Worm (Caenorhabditis elegans) whole organism, L4 larva: ENCODE results near the gene Y66D12A.21.

Experiments used
- F10B5.3 ChIP-seq: sonication (generic microtip); optimal IDR thresholded peaks from 2 replicates; lab custom pipeline; 2016; ENCODE audit warnings: mild to moderate bottlenecking, missing genetic modification characterization, missing compliant biosample characterization
- F37D6.2 ChIP-seq: sonication (generic microtip); optimal IDR thresholded peaks from 2 replicates; lab custom pipeline; 2016; ENCODE audit warnings: mild to moderate bottlenecking, missing genetic modification characterization, missing compliant biosample characterization
- F44E2.7 ChIP-seq: fragments of 200-800 bp; sonication (Bioruptor generic); IDR thresholded peaks from 2 replicates; pipeline ENCODE4 v2.1.2; 2022; ENCODE audit warnings: missing genetic modification characterization, missing compliant biosample characterization
- Y105C5A.15 ChIP-seq: fragments of 200-800 bp; sonication (Bioruptor generic); IDR thresholded peaks from 2 replicates; pipeline ENCODE4 v1.3.6; 2022; ENCODE audit warnings: missing genetic modification characterization, missing compliant biosample characterization
- Y5F2A.4 ChIP-seq: fragments of 200-800 bp; sonication (Bioruptor generic); optimal IDR thresholded peaks from 2 replicates; lab custom pipeline; 2018; ENCODE audit warnings: mild to moderate bottlenecking, missing genetic modification characterization, missing compliant biosample characterization
- ZK337.2 ChIP-seq: fragments of 200-800 bp; sonication (Bioruptor generic); IDR thresholded peaks from 2 replicates; pipeline ENCODE4 v1.3.6; 2022; ENCODE audit warnings: missing genetic modification reagents, missing genetic modification characterization, missing compliant biosample characterization
- ama-1 ChIP-seq: fragments of 150-350 bp; optimal IDR thresholded peaks from 2 replicates; lab custom pipeline; 2014; ENCODE audit warnings: inconsistent platforms, mixed read lengths
- ceh-20 ChIP-seq: fragments of 200-800 bp; sonication (Bioruptor generic); IDR thresholded peaks from 2 replicates; pipeline ENCODE4 v1.3.6; 2022; ENCODE audit warnings: missing genetic modification reagents, missing genetic modification characterization, missing compliant biosample characterization
- ceh-28 ChIP-seq: fragments of 150-350 bp; optimal IDR thresholded peaks from 2 replicates; lab custom pipeline; 2014; ENCODE audit warnings: missing biosample characterization, missing genetic modification reagents, missing genetic modification characterization
- ceh-32 ChIP-seq: sonication (generic microtip); optimal IDR thresholded peaks from 2 replicates; lab custom pipeline; 2016; ENCODE audit warnings: mild to moderate bottlenecking, missing genetic modification characterization, missing compliant biosample characterization; ENCODE audit not compliant: poor library complexity
- ceh-82 ChIP-seq: sonication (generic microtip); optimal IDR thresholded peaks from 2 replicates; lab custom pipeline; 2017; ENCODE audit warnings: missing biosample characterization, missing genetic modification characterization
- ctbp-1 ChIP-seq: fragments of 200-800 bp; sonication (Bioruptor generic); IDR thresholded peaks from 2 replicates; pipeline ENCODE4 v1.3.6; 2022; ENCODE audit warnings: missing genetic modification reagents, missing genetic modification characterization, missing compliant biosample characterization
- daf-12 ChIP-seq: fragments of 150-350 bp; optimal IDR thresholded peaks from 2 replicates; lab custom pipeline; 2014; ENCODE audit warnings: missing biosample characterization, missing genetic modification reagents, missing genetic modification characterization
- daf-16 ChIP-seq, 3 experiments: sonication (generic microtip); optimal IDR thresholded peaks; 2 replicates each; lab custom pipeline; 2016 to 2017; ENCODE audit warnings: missing genetic modification characterization in 3 of 3, missing genetic modification reagents in 3 of 3, mild to moderate bottlenecking in 2 of 3, missing compliant biosample characterization in 2 of 3, missing biosample characterization in 1 of 3, moderate library complexity in 1 of 3
- daf-8 ChIP-seq: fragments of 200-800 bp; sonication (Bioruptor generic); IDR thresholded peaks from 2 replicates; pipeline ENCODE4 v1.3.6; 2022; ENCODE audit warnings: missing genetic modification characterization, missing compliant biosample characterization
- fkh-10 ChIP-seq: fragments of 150-350 bp; optimal IDR thresholded peaks from 2 replicates; lab custom pipeline; 2014; ENCODE audit warnings: missing biosample characterization, missing genetic modification reagents, missing genetic modification characterization
- gei-8 ChIP-seq: fragments of 200-800 bp; sonication (Bioruptor generic); optimal IDR thresholded peaks from 2 replicates; lab custom pipeline; 2018; ENCODE audit warnings: mild to moderate bottlenecking, missing genetic modification characterization, missing compliant biosample characterization
- hlh-11 ChIP-seq: fragments of 200-800 bp; sonication (Bioruptor generic); optimal IDR thresholded peaks from 2 replicates; lab custom pipeline; 2018; ENCODE audit warnings: mild to moderate bottlenecking, missing genetic modification characterization, missing compliant biosample characterization
- hlh-30 ChIP-seq: sonication (generic microtip); optimal IDR thresholded peaks from 2 replicates; lab custom pipeline; 2017; ENCODE audit warnings: antibody characterized with exemption, mild to moderate bottlenecking, missing genetic modification characterization, missing compliant biosample characterization; ENCODE audit not compliant: insufficient read depth
- hmg-1.1 ChIP-seq: fragments of 200-800 bp; sonication (Bioruptor generic); IDR thresholded peaks from 2 replicates; pipeline ENCODE4 v1.3.6; 2022; ENCODE audit warnings: missing genetic modification reagents, missing genetic modification characterization, missing compliant biosample characterization
- lin-13 ChIP-seq: fragments of 150-350 bp; optimal IDR thresholded peaks from 2 replicates; lab custom pipeline; 2014; ENCODE audit warnings: missing biosample characterization, missing genetic modification reagents, missing genetic modification characterization
- lin-38 ChIP-seq: fragments of 200-800 bp; sonication (Bioruptor generic); IDR thresholded peaks from 2 replicates; pipeline ENCODE4 v1.3.6; 2022; ENCODE audit warnings: missing genetic modification reagents, missing genetic modification characterization, missing compliant biosample characterization
- lin-39 ChIP-seq: fragments of 150-350 bp; optimal IDR thresholded peaks from 2 replicates; lab custom pipeline; 2014; ENCODE audit warnings: missing biosample characterization, missing genetic modification reagents, missing genetic modification characterization
- lir-3 ChIP-seq: sonication (generic microtip); optimal IDR thresholded peaks from 2 replicates; lab custom pipeline; 2016; ENCODE audit warnings: mild to moderate bottlenecking, missing genetic modification characterization, missing compliant biosample characterization
- madf-5 ChIP-seq, 2 experiments: fragments of 200-800 bp; sonication (Bioruptor generic); IDR thresholded peaks; 2 replicates each; pipeline ENCODE4 v1.3.6; 2022; ENCODE audit warnings: missing compliant biosample characterization in 2 of 2, missing genetic modification characterization in 2 of 2
- mes-2 ChIP-seq: sonication (generic microtip); optimal IDR thresholded peaks from 2 replicates; lab custom pipeline; 2016; ENCODE audit warnings: missing genotype, mild to moderate bottlenecking, missing genetic modification characterization, missing compliant biosample characterization; ENCODE audit not compliant: poor library complexity, severe bottlenecking
- mxl-3 ChIP-seq: fragments of 200-800 bp; sonication (Bioruptor generic); optimal IDR thresholded peaks from 2 replicates; lab custom pipeline; 2018; ENCODE audit warnings: mild to moderate bottlenecking, missing genetic modification characterization, missing compliant biosample characterization
- nhr-10 ChIP-seq: fragments of 150-350 bp; optimal IDR thresholded peaks from 2 replicates; lab custom pipeline; 2014; ENCODE audit warnings: missing biosample characterization, missing genetic modification characterization
- nhr-11 ChIP-seq: fragments of 150-350 bp; optimal IDR thresholded peaks from 2 replicates; lab custom pipeline; 2014; ENCODE audit warnings: missing biosample characterization, missing genetic modification characterization
- nhr-25 ChIP-seq: sonication (generic microtip); optimal IDR thresholded peaks from 2 replicates; lab custom pipeline; 2017; ENCODE audit warnings: missing genetic modification characterization, mild to moderate bottlenecking, missing compliant biosample characterization, antibody characterized with exemption, moderate library complexity, borderline replicate concordance; ENCODE audit not compliant: insufficient read depth
- nhr-41 ChIP-seq: fragments of 200-800 bp; sonication (Bioruptor generic); IDR thresholded peaks from 2 replicates; pipeline ENCODE4 v1.3.6; 2022; ENCODE audit warnings: missing genetic modification reagents, missing genetic modification characterization, missing compliant biosample characterization
- nhr-42 ChIP-seq: fragments of 200-800 bp; sonication (Bioruptor generic); IDR thresholded peaks from 2 replicates; pipeline ENCODE4 v1.3.6; 2022; ENCODE audit warnings: missing genetic modification characterization, missing compliant biosample characterization
- nhr-6 ChIP-seq: fragments of 150-350 bp; optimal IDR thresholded peaks from 2 replicates; lab custom pipeline; 2014; ENCODE audit warnings: missing biosample characterization, missing genetic modification characterization
- nhr-76 ChIP-seq: fragments of 150-350 bp; optimal IDR thresholded peaks from 2 replicates; lab custom pipeline; 2014; ENCODE audit warnings: missing biosample characterization, missing genetic modification characterization
- nhr-77 ChIP-seq: fragments of 150-350 bp; optimal IDR thresholded peaks from 2 replicates; lab custom pipeline; 2014; ENCODE audit warnings: missing biosample characterization, missing genetic modification characterization
- pha-4 ChIP-seq, 2 experiments: fragments of 150-350 bp in 1 of 2; fragments of 200-800 bp in 1 of 2; sonication (Bioruptor generic) in 1 of 2; IDR thresholded peaks in 1 of 2; optimal IDR thresholded peaks in 1 of 2; 2 replicates each; pipeline versions ENCODE4 v1.3.6 to Lab custom; 2014 to 2022; ENCODE audit warnings: missing genetic modification characterization in 2 of 2, missing genetic modification reagents in 2 of 2, missing biosample characterization in 1 of 2, missing compliant biosample characterization in 1 of 2
- php-3 ChIP-seq: fragments of 200-800 bp; sonication (Bioruptor generic); IDR thresholded peaks from 2 replicates; pipeline ENCODE4 v1.3.6; 2022; ENCODE audit warnings: missing genetic modification reagents, missing genetic modification characterization, missing compliant biosample characterization
- pqm-1 ChIP-seq: sonication (generic microtip); optimal IDR thresholded peaks from 2 replicates; lab custom pipeline; 2017; ENCODE audit warnings: missing biosample characterization, missing genetic modification characterization
- sdz-12 ChIP-seq: fragments of 200-800 bp; sonication (Bioruptor generic); optimal IDR thresholded peaks from 2 replicates; lab custom pipeline; 2018; ENCODE audit warnings: mild to moderate bottlenecking, missing genetic modification characterization, missing compliant biosample characterization
- set-16 ChIP-seq: fragments of 200-800 bp; sonication (Bioruptor generic); IDR thresholded peaks from 2 replicates; pipeline ENCODE4 v1.3.6; 2022; ENCODE audit warnings: missing genetic modification reagents, missing genetic modification characterization, missing compliant biosample characterization
- skn-1 ChIP-seq: fragments of 150-350 bp; optimal IDR thresholded peaks from 2 replicates; lab custom pipeline; 2014; ENCODE audit warnings: missing biosample characterization, missing genetic modification characterization
- spr-1 ChIP-seq: sonication (generic microtip); optimal IDR thresholded peaks from 2 replicates; lab custom pipeline; 2016; ENCODE audit warnings: mild to moderate bottlenecking, missing genetic modification characterization, missing compliant biosample characterization
- spr-3 ChIP-seq: fragments of 200-800 bp; sonication (Bioruptor generic); optimal IDR thresholded peaks from 2 replicates; lab custom pipeline; 2018; ENCODE audit warnings: mild to moderate bottlenecking, missing genetic modification characterization, missing compliant biosample characterization
- unc-39 ChIP-seq: sonication (generic microtip); optimal IDR thresholded peaks from 2 replicates; lab custom pipeline; 2017; ENCODE audit warnings: missing biosample characterization, missing genetic modification characterization
- vab-7 ChIP-seq: fragments of 200-800 bp; sonication (Bioruptor generic); IDR thresholded peaks from 2 replicates; pipeline ENCODE4 v1.3.6; 2022; ENCODE audit warnings: missing genetic modification reagents, missing genetic modification characterization, missing compliant biosample characterization
- zag-1 ChIP-seq: fragments of 150-350 bp; optimal IDR thresholded peaks from 2 replicates; lab custom pipeline; 2014; ENCODE audit warnings: missing biosample characterization, missing genetic modification characterization
- zip-11 ChIP-seq: fragments of 200-800 bp; sonication (Bioruptor generic); IDR thresholded peaks from 2 replicates; pipeline ENCODE4 v1.3.6; 2022; ENCODE audit warnings: missing genetic modification characterization, missing compliant biosample characterization
- zip-2 ChIP-seq: fragments of 150-350 bp; optimal IDR thresholded peaks from 2 replicates; lab custom pipeline; 2014; ENCODE audit warnings: missing biosample characterization, missing genetic modification characterization
- ztf-7 ChIP-seq: fragments of 150-350 bp; optimal IDR thresholded peaks from 2 replicates; lab custom pipeline; 2014; ENCODE audit warnings: missing biosample characterization, missing genetic modification characterization

Gene Y66D12A.21

ce11 chrIII:11467631-11468481, 37.2 kb downstream of the Y66D12A.21 start:
- no peak for TF ChIP-seq nhr-6 (tag; lab: Kevin White, UChicago)
- no peak for TF ChIP-seq ztf-7 (tag; lab: Kevin White, UChicago)
- no peak for TF ChIP-seq nhr-11 (tag; lab: Kevin White, UChicago)
- TF ChIP-seq zip-11, result no peak
- no peak for TF ChIP-seq unc-39 (tag; lab: Kevin White, UChicago)
- no peak for TF ChIP-seq fkh-10 (GFP tag; lab: Kevin White, UChicago)
- TF ChIP-seq zip-2 (tag; lab: Kevin White, UChicago), result no peak
- no peak for TF ChIP-seq ceh-28 (tag; lab: Kevin White, UChicago)
- TF ChIP-seq daf-8 (GFP tag; lab: Robert Waterston, UW), result no peak
- no peak for TF ChIP-seq F44E2.7
- TF ChIP-seq nhr-41, result no peak
- no peak for TF ChIP-seq F37D6.2 (tag; lab: Kevin White, UChicago)
- TF ChIP-seq daf-16 (GFP tag; optimal IDR thresholded peaks at IDR 0.05; lab: Kevin White, UChicago), result no peak
- TF ChIP-seq daf-16 (tag; optimal IDR thresholded peaks at IDR 0.05; lab: Kevin White, UChicago), result no peak
- no peak for TF ChIP-seq pqm-1 (tag; lab: Kevin White, UChicago)
- TF ChIP-seq lin-39, result no peak
- no peak for TF ChIP-seq skn-1
- no peak for TF ChIP-seq daf-12 (tag; lab: Kevin White, UChicago)
- TF ChIP-seq ZK337.2 (GFP tag; lab: Robert Waterston, UW), result no peak
- peak; percentile 9 for TF ChIP-seq hlh-11
- TF ChIP-seq F10B5.3 (tag; lab: Kevin White, UChicago), result no peak
- TF ChIP-seq madf-5 (GFP tag; IDR thresholded peaks at IDR 0.05; lab: Robert Waterston, UW), result no peak
- TF ChIP-seq set-16 (GFP tag; lab: Robert Waterston, UW), result peak; percentile 98
- TF ChIP-seq nhr-77, result no peak
- TF ChIP-seq sdz-12 (GFP tag; lab: Kevin White, UChicago), result no peak
- TF ChIP-seq hmg-1.1 (GFP tag; lab: Robert Waterston, UW), result peak; percentile 62
- TF ChIP-seq ceh-32 (tag; lab: Kevin White, UChicago), result no peak
- TF ChIP-seq ceh-20 (GFP tag; lab: Robert Waterston, UW), result no peak
- TF ChIP-seq ama-1 (lab: Kevin White, UChicago), result no peak
- TF ChIP-seq zag-1 (tag; lab: Kevin White, UChicago), result no peak
- peak; percentile 87; the same call in 1 of the 2 replicates for TF ChIP-seq pha-4 (GFP tag; IDR thresholded peaks at IDR 0.05; lab: Robert Waterston, UW)
- no peak for TF ChIP-seq pha-4 (tag; optimal IDR thresholded peaks at IDR 0.05; lab: Kevin White, UChicago)
- no peak for TF ChIP-seq spr-3 (GFP tag; lab: Kevin White, UChicago)
- no peak for TF ChIP-seq mxl-3 (GFP tag; lab: Kevin White, UChicago)
- TF ChIP-seq ctbp-1 (GFP tag; lab: Robert Waterston, UW), result 0 out of 2 replicates have a peak, but pooled peaks have one; percentile 26
- TF ChIP-seq spr-1 (tag; lab: Kevin White, UChicago), result no peak
- TF ChIP-seq Y105C5A.15 (GFP tag; lab: Robert Waterston, UW), result no peak
- TF ChIP-seq php-3 (GFP tag; lab: Robert Waterston, UW), result no peak
- no peak for TF ChIP-seq vab-7 (GFP tag; lab: Robert Waterston, UW)
- TF ChIP-seq gei-8, result no peak
- TF ChIP-seq lin-38 (GFP tag; lab: Robert Waterston, UW), result peak; percentile 26
- no peak for TF ChIP-seq nhr-76 (tag; lab: Kevin White, UChicago)
- TF ChIP-seq nhr-25 (tag; lab: Kevin White, UChicago), result peak; percentile 61
- no peak for TF ChIP-seq Y5F2A.4 (GFP tag; lab: Kevin White, UChicago)
- TF ChIP-seq nhr-42, result no peak
- TF ChIP-seq ceh-82 (tag; lab: Kevin White, UChicago), result no peak
- TF ChIP-seq lir-3, result no peak
- peak; percentile 27 for TF ChIP-seq mes-2
- no peak for TF ChIP-seq lin-13
- peak; percentile 51 for TF ChIP-seq hlh-30 (tag; lab: Kevin White, UChicago)
- no peak for TF ChIP-seq nhr-10 (tag; lab: Kevin White, UChicago)
